Worm (Caenorhabditis elegans) whole organism, midembryonic: ENCODE measurements around the gene C37C3.12.

Experiments
- T22C8.4 ChIP-seq: fragments of 200-800 bp; sonication (Bioruptor generic); IDR thresholded peaks from 2 replicates; pipeline ENCODE4 v1.3.6; 2022; ENCODE audit warnings: missing genetic modification characterization, missing compliant biosample characterization
- cog-1 ChIP-seq: sonication (generic microtip); optimal IDR thresholded peaks from 2 replicates; lab custom pipeline; 2016; ENCODE audit warnings: missing genetic modification characterization, missing compliant biosample characterization
- flt-1 ChIP-seq: fragments of 200-800 bp; sonication (Bioruptor generic); IDR thresholded peaks from 2 replicates; pipeline ENCODE4 v1.3.6; 2022; ENCODE audit warnings: missing genetic modification characterization, missing compliant biosample characterization
- klf-2 ChIP-seq: fragments of 200-800 bp; sonication (Bioruptor generic); conservative IDR thresholded peaks from 2 replicates; pipeline ENCODE4 v1.3.6; 2022; ENCODE audit warnings: missing genetic modification reagents, missing genetic modification characterization, missing compliant biosample characterization
- med-1 ChIP-seq: sonication (generic microtip); optimal IDR thresholded peaks from 2 replicates; lab custom pipeline; 2017; ENCODE audit warnings: missing genetic modification characterization, mild to moderate bottlenecking, missing compliant biosample characterization, antibody characterized with exemption, missing genetic modification reagents; ENCODE audit not compliant: insufficient read depth
- ref-1 ChIP-seq: fragments of 200-800 bp; sonication (Bioruptor generic); conservative IDR thresholded peaks from 2 replicates; pipeline ENCODE4 v1.3.6; 2022; ENCODE audit warnings: missing genetic modification reagents, missing genetic modification characterization, missing compliant biosample characterization
- ztf-23 ChIP-seq: fragments of 200-800 bp; sonication (Bioruptor generic); IDR thresholded peaks from 2 replicates; pipeline ENCODE4 v1.3.6; 2022; ENCODE audit warnings: missing genetic modification reagents, missing genetic modification characterization, missing compliant biosample characterization
- ztf-29 ChIP-seq: fragments of 200-800 bp; sonication (Bioruptor generic); IDR thresholded peaks from 2 replicates; pipeline ENCODE4 v1.3.6; 2022; ENCODE audit warnings: missing genetic modification reagents, missing genetic modification characterization, missing compliant biosample characterization

ce11 chrV:7820270-7820669, 19.1 kb downstream of the C37C3.12 start, which contains the start of gene lbp-4:
- TF ChIP-seq ztf-23 (GFP tag; lab: Robert Waterston, UW) (no peak), med-1 (GFP tag; lab: Kevin White, UChicago) (no peak), flt-1 (GFP tag; lab: Robert Waterston, UW) (no peak), ztf-29 (GFP tag; lab: Robert Waterston, UW) (no peak), T22C8.4 (GFP tag; lab: Robert Waterston, UW) (no peak), ref-1 (GFP tag; lab: Robert Waterston, UW) (no peak), cog-1 (tag; lab: Kevin White, UChicago) (no peak), klf-2 (no peak)
